Worm (Caenorhabditis elegans) whole organism, early embryonic: ENCODE results near the gene H20J04.6.

Experiments
- aly-1 ChIP-seq: sonication (generic microtip); optimal IDR thresholded peaks from 2 replicates; lab custom pipeline; 2016; ENCODE audit warnings: missing genetic modification characterization, missing compliant biosample characterization
- ama-1 ChIP-seq: fragments of 150-350 bp; optimal IDR thresholded peaks from 2 replicates; lab custom pipeline; 2014
- ceh-13 ChIP-seq: fragments of 200-800 bp; sonication (Bioruptor generic); optimal IDR thresholded peaks from 2 replicates; lab custom pipeline; 2018; ENCODE audit warnings: mild to moderate bottlenecking, missing genetic modification characterization, missing compliant biosample characterization
- ceh-36 ChIP-seq: sonication (generic microtip); optimal IDR thresholded peaks from 2 replicates; lab custom pipeline; 2016; ENCODE audit warnings: missing genetic modification characterization, inconsistent platforms, missing compliant biosample characterization
- flt-1 ChIP-seq: fragments of 200-800 bp; sonication (Bioruptor generic); IDR thresholded peaks from 2 replicates; pipeline ENCODE4 v1.3.6; 2022; ENCODE audit warnings: missing genetic modification characterization, missing compliant biosample characterization
- hmbx-1 ChIP-seq: sonication (generic microtip); optimal IDR thresholded peaks from 2 replicates; lab custom pipeline; 2016; ENCODE audit warnings: mild to moderate bottlenecking, missing genetic modification characterization, missing compliant biosample characterization
- scrt-1 ChIP-seq: fragments of 200-800 bp; sonication (Bioruptor generic); IDR thresholded peaks from 2 replicates; pipeline ENCODE4 v1.3.6; 2022; ENCODE audit warnings: missing genetic modification characterization, missing compliant biosample characterization
- sea-1 ChIP-seq: fragments of 200-800 bp; sonication (Bioruptor generic); conservative IDR thresholded peaks from 2 replicates; pipeline ENCODE4 v1.3.6; 2022; ENCODE audit warnings: missing genetic modification characterization, missing compliant biosample characterization
- tra-4 ChIP-seq: sonication (generic microtip); optimal IDR thresholded peaks from 2 replicates; lab custom pipeline; 2017; ENCODE audit warnings: missing genetic modification characterization, missing compliant biosample characterization

- no peak for TF ChIP-seq tra-4 (tag; lab: Kevin White, UChicago)
- no peak for TF ChIP-seq hmbx-1 (tag; lab: Kevin White, UChicago)
- no peak for TF ChIP-seq aly-1 (tag; lab: Kevin White, UChicago)
- TF ChIP-seq flt-1 (GFP tag; lab: Robert Waterston, UW): no peak
- TF ChIP-seq ceh-13 (GFP tag; lab: Kevin White, UChicago): no peak
- no peak for TF ChIP-seq ceh-36
- TF ChIP-seq ama-1 (lab: Kevin White, UChicago): no peak
- no peak for TF ChIP-seq sea-1 (GFP tag; lab: Robert Waterston, UW)
- TF ChIP-seq scrt-1: no peak
Observed at ce11 chrII:4321766-4322165, 1.3 kb upstream of the H20J04.6 start, which contains the start of gene Y52E8A.1.
